Fruit fly (Drosophila melanogaster) whole organism, embryonic: Measurements from ENCODE around the gene Pex14.

ENCODE experiments used
- Antp ChIP-seq: fragments of 200-800 bp; sonication (Bioruptor generic); optimal IDR thresholded peaks from 3 replicates; lab custom pipeline; 2016; ENCODE audit warnings: missing biosample characterization, missing genetic modification characterization
- Bdp1 ChIP-seq: fragments of 200-800 bp; sonication (Bioruptor generic); optimal IDR thresholded peaks from 3 replicates; lab custom pipeline; 2016; ENCODE audit warnings: missing biosample characterization, missing genetic modification characterization
- CG10147 ChIP-seq: fragments of 200-800 bp; sonication (Bioruptor generic); optimal IDR thresholded peaks from 2 replicates; lab custom pipeline; 2019; ENCODE audit warnings: missing biosample characterization, mild to moderate bottlenecking, missing genetic modification characterization, moderate library complexity
- CG11093 ChIP-seq: fragments of 200-800 bp; sonication (Bioruptor generic); IDR thresholded peaks from 3 replicates; pipeline ENCODE4 v1.3.6; 2022; ENCODE audit warnings: missing biosample characterization, missing genetic modification characterization
- CG11456 ChIP-seq: fragments of 200-800 bp; sonication (Bioruptor generic); IDR thresholded peaks from 3 replicates; pipeline ENCODE4 v1.3.6; 2022; ENCODE audit warnings: missing biosample characterization, missing genetic modification characterization
- CG11695 ChIP-seq: fragments of 200-800 bp; sonication (Bioruptor generic); IDR thresholded peaks from 3 replicates; pipeline ENCODE4 v1.3.6; 2022; ENCODE audit warnings: missing biosample characterization, missing genetic modification characterization
- CG12659 ChIP-seq: fragments of 200-800 bp; sonication (Bioruptor generic); optimal IDR thresholded peaks from 3 replicates; lab custom pipeline; 2017; ENCODE audit warnings: mild to moderate bottlenecking, missing biosample characterization, missing genetic modification reagents, missing genetic modification characterization
- CG15479 ChIP-seq: fragments of 200-800 bp; sonication (Bioruptor generic); optimal IDR thresholded peaks from 3 replicates; lab custom pipeline; 2019; ENCODE audit warnings: missing biosample characterization, mild to moderate bottlenecking, missing genetic modification characterization, moderate library complexity
- CG1603 ChIP-seq: fragments of 200-800 bp; sonication (Bioruptor generic); optimal IDR thresholded peaks from 2 replicates; lab custom pipeline; 2019; ENCODE audit warnings: missing biosample characterization, mild to moderate bottlenecking, missing genetic modification characterization, moderate library complexity
- CG17612 ChIP-seq: fragments of 200-800 bp; sonication (Bioruptor generic); IDR thresholded peaks from 2 replicates; pipeline ENCODE4 v1.3.6; 2022; ENCODE audit warnings: missing biosample characterization, missing genetic modification characterization
- CG2875 ChIP-seq: fragments of 200-800 bp; sonication (Bioruptor generic); optimal IDR thresholded peaks from 2 replicates; lab custom pipeline; 2017; ENCODE audit warnings: missing biosample characterization, mild to moderate bottlenecking, missing genetic modification characterization, missing genetic modification reagents
- CG31365 ChIP-seq: fragments of 200-800 bp; sonication (Bioruptor generic); optimal IDR thresholded peaks from 2 replicates; lab custom pipeline; 2018; ENCODE audit warnings: missing biosample characterization, mild to moderate bottlenecking, missing genetic modification characterization
- CG32767 ChIP-seq: fragments of 200-800 bp; sonication (Bioruptor generic); IDR thresholded peaks from 2 replicates; pipeline ENCODE4 v1.3.6; 2022; ENCODE audit warnings: missing biosample characterization, missing genetic modification characterization
- CG3838 ChIP-seq: fragments of 200-800 bp; sonication (Bioruptor generic); optimal IDR thresholded peaks from 3 replicates; lab custom pipeline; 2016; ENCODE audit warnings: missing biosample characterization, missing genetic modification characterization
- CG42726 ChIP-seq: fragments of 200-800 bp; sonication (Bioruptor generic); IDR thresholded peaks from 2 replicates; pipeline ENCODE4 v1.3.6; 2022; ENCODE audit warnings: missing biosample characterization, missing genetic modification characterization; ENCODE audit not compliant: partially characterized antibody
- CG7839 ChIP-seq: fragments of 200-800 bp; sonication (Bioruptor generic); optimal IDR thresholded peaks from 3 replicates; lab custom pipeline; 2018; ENCODE audit warnings: missing biosample characterization, mild to moderate bottlenecking, missing genetic modification characterization, moderate library complexity
- CG7928 ChIP-seq: fragments of 200-800 bp; sonication (Bioruptor generic); optimal IDR thresholded peaks from 2 replicates; lab custom pipeline; 2017; ENCODE audit warnings: missing biosample characterization, mild to moderate bottlenecking, missing genetic modification characterization
- CG7963 ChIP-seq: fragments of 200-800 bp; sonication (Bioruptor generic); IDR thresholded peaks from 3 replicates; pipeline ENCODE4 v1.3.6; 2022; ENCODE audit warnings: missing biosample characterization, missing genetic modification characterization; ENCODE audit not compliant: partially characterized antibody
- CG7987 ChIP-seq: fragments of 200-800 bp; sonication (Bioruptor generic); optimal IDR thresholded peaks from 2 replicates; lab custom pipeline; 2018; ENCODE audit warnings: missing biosample characterization, mild to moderate bottlenecking, missing genetic modification characterization, moderate library complexity
- CG8089 ChIP-seq: fragments of 200-800 bp; sonication (Bioruptor generic); optimal IDR thresholded peaks from 3 replicates; lab custom pipeline; 2016; ENCODE audit warnings: missing biosample characterization, missing genetic modification characterization
- CG8924 ChIP-seq: fragments of 200-800 bp; optimal IDR thresholded peaks from 3 replicates; lab custom pipeline; 2019; ENCODE audit warnings: missing biosample characterization, mild to moderate bottlenecking, missing genetic modification characterization, moderate library complexity
- D19B ChIP-seq: fragments of 200-800 bp; sonication (Bioruptor generic); optimal IDR thresholded peaks from 2 replicates; lab custom pipeline; 2017; ENCODE audit warnings: missing biosample characterization, mild to moderate bottlenecking, missing genetic modification characterization
- Deaf1 ChIP-seq: fragments of 200-800 bp; optimal IDR thresholded peaks from 3 replicates; lab custom pipeline; 2019; ENCODE audit warnings: missing biosample characterization, mild to moderate bottlenecking, missing genetic modification characterization, moderate library complexity
- Hr78 ChIP-seq, 2 experiments: fragments of 200-800 bp in 1 of 2; fragments of >200 bp in 1 of 2; sonication (Bioruptor generic) in 1 of 2; optimal IDR thresholded peaks; 2 replicates each; lab custom pipeline; 2017 to 2019; ENCODE audit warnings: missing biosample characterization in 2 of 2, missing genetic modification characterization in 2 of 2, mild to moderate bottlenecking in 1 of 2, moderate library complexity in 1 of 2
- Kr ChIP-seq: fragments of 200-800 bp; sonication (Bioruptor generic); optimal IDR thresholded peaks from 2 replicates; lab custom pipeline; 2017; ENCODE audit warnings: missing biosample characterization, mild to moderate bottlenecking, missing genetic modification characterization
- Lpt ChIP-seq: fragments of >200 bp; optimal IDR thresholded peaks from 2 replicates; lab custom pipeline; 2018; ENCODE audit warnings: missing biosample characterization, missing genetic modification characterization
- MBD-R2 ChIP-seq: fragments of 200-800 bp; sonication (Bioruptor generic); IDR thresholded peaks from 2 replicates; pipeline ENCODE4 v1.3.6; 2022; ENCODE audit warnings: missing biosample characterization, missing genetic modification characterization
- MTF-1 ChIP-seq: fragments of 200-800 bp; sonication (Bioruptor generic); optimal IDR thresholded peaks from 2 replicates; lab custom pipeline; 2018; ENCODE audit warnings: missing biosample characterization, mild to moderate bottlenecking, missing genetic modification characterization, borderline replicate concordance
- NFAT ChIP-seq: fragments of 200-800 bp; sonication (Bioruptor generic); IDR thresholded peaks from 2 replicates; pipeline ENCODE4 v1.3.6; 2022; ENCODE audit warnings: missing biosample characterization, missing genetic modification characterization
- Nf-YC ChIP-seq: fragments of 200-800 bp; optimal IDR thresholded peaks from 3 replicates; lab custom pipeline; 2019; ENCODE audit warnings: missing biosample characterization, mild to moderate bottlenecking, missing genetic modification characterization, moderate library complexity
- Optix ChIP-seq: fragments of 200-800 bp; sonication (Bioruptor generic); IDR thresholded peaks from 3 replicates; pipeline ENCODE4 v1.3.6; 2022; ENCODE audit warnings: missing biosample characterization, missing genetic modification characterization
- Pdp1 ChIP-seq, 2 experiments: fragments of 200-800 bp; sonication (Bioruptor generic); optimal IDR thresholded peaks; 3 replicates each; lab custom pipeline; 2016; ENCODE audit warnings: missing biosample characterization in 2 of 2, missing genetic modification characterization in 2 of 2, mild to moderate bottlenecking in 1 of 2, moderate library complexity in 1 of 2
- Usf ChIP-seq: fragments of 200-800 bp; sonication (Bioruptor generic); optimal IDR thresholded peaks from 2 replicates; lab custom pipeline; 2017; ENCODE audit warnings: missing genotype, missing biosample characterization, missing genetic modification characterization
- Xrp1 ChIP-seq: fragments of 200-800 bp; sonication (Bioruptor generic); IDR thresholded peaks from 2 replicates; pipeline ENCODE4 v1.3.6; 2022; ENCODE audit warnings: missing biosample characterization, missing genetic modification characterization
- bigmax ChIP-seq: fragments of 200-800 bp; sonication (Bioruptor generic); optimal IDR thresholded peaks from 2 replicates; lab custom pipeline; 2018; ENCODE audit warnings: missing biosample characterization, mild to moderate bottlenecking, missing genetic modification characterization
- dati ChIP-seq: fragments of 200-800 bp; sonication (Bioruptor generic); IDR thresholded peaks from 2 replicates; pipeline ENCODE4 v1.3.6; 2022; ENCODE audit warnings: missing biosample characterization, missing genetic modification characterization
- fu2 ChIP-seq: fragments of 200-800 bp; sonication (Bioruptor generic); optimal IDR thresholded peaks from 2 replicates; lab custom pipeline; 2016; ENCODE audit warnings: missing biosample characterization, missing genetic modification characterization
- gsb ChIP-seq: fragments of 200-800 bp; sonication (Bioruptor generic); IDR thresholded peaks from 2 replicates; pipeline ENCODE4 v1.3.6; 2022; ENCODE audit warnings: missing biosample characterization, missing genetic modification characterization
- ind ChIP-seq: fragments of 200-800 bp; sonication (Bioruptor generic); optimal IDR thresholded peaks from 3 replicates; lab custom pipeline; 2016; ENCODE audit warnings: missing biosample characterization, missing genetic modification characterization
- kah ChIP-seq: fragments of 200-800 bp; sonication (Bioruptor generic); optimal IDR thresholded peaks from 2 replicates; lab custom pipeline; 2018; ENCODE audit warnings: missing biosample characterization, mild to moderate bottlenecking, missing genetic modification characterization
- lov ChIP-seq, 2 experiments: fragments of 200-800 bp in 1 of 2; fragments of >200 bp in 1 of 2; sonication (Bioruptor generic) in 1 of 2; IDR thresholded peaks in 1 of 2; optimal IDR thresholded peaks in 1 of 2; 2 replicates in 1 of 2; 3 replicates in 1 of 2; pipeline versions ENCODE4 v1.3.6 to Lab custom; 2017 to 2022; ENCODE audit warnings: missing biosample characterization in 1 of 2, missing genetic modification characterization in 1 of 2
- nerfin-1 ChIP-seq: fragments of 200-800 bp; sonication (Bioruptor generic); optimal IDR thresholded peaks from 3 replicates; lab custom pipeline; 2019; ENCODE audit warnings: missing biosample characterization, mild to moderate bottlenecking, missing genetic modification characterization, moderate library complexity
- nom ChIP-seq: fragments of 200-800 bp; sonication (Bioruptor generic); optimal IDR thresholded peaks from 2 replicates; lab custom pipeline; 2017; ENCODE audit warnings: missing biosample characterization, missing genetic modification characterization, mild to moderate bottlenecking, moderate library complexity, missing genetic modification reagents
- tin ChIP-seq: fragments of 200-800 bp; sonication (Bioruptor generic); optimal IDR thresholded peaks from 3 replicates; lab custom pipeline; 2016; ENCODE audit warnings: missing biosample characterization, missing genetic modification characterization
- tna ChIP-seq: fragments of 200-800 bp; sonication (Bioruptor generic); IDR thresholded peaks from 2 replicates; pipeline ENCODE4 v1.3.6; 2022; ENCODE audit warnings: missing biosample characterization, missing genetic modification characterization; ENCODE audit not compliant: partially characterized antibody
- toy ChIP-seq: fragments of 200-800 bp; sonication (Bioruptor generic); IDR thresholded peaks from 2 replicates; pipeline ENCODE4 v1.3.6; 2022; ENCODE audit warnings: missing biosample characterization, missing genetic modification characterization
- ttk ChIP-seq: fragments of 200-800 bp; sonication (Bioruptor generic); IDR thresholded peaks from 2 replicates; pipeline ENCODE4 v2.1.2; 2022; ENCODE audit warnings: missing biosample characterization, missing genetic modification characterization
- zen ChIP-seq: fragments of 200-800 bp; sonication (Bioruptor generic); optimal IDR thresholded peaks from 3 replicates; lab custom pipeline; 2018; ENCODE audit warnings: missing biosample characterization, mild to moderate bottlenecking, missing genetic modification characterization, moderate library complexity

Gene Pex14

dm6 chr3L:20778224-20779063 is at the start of gene Pex14, which contains the start of gene Pex16 (continued):
- TF ChIP-seq CG1603 (tag; lab: Kevin White, UChicago) (peak; percentile 66), Usf (GFP tag; lab: Kevin White, UChicago) (peak; percentile 46), MTF-1 (GFP tag; lab: Kevin White, UChicago) (no peak), NFAT (GFP tag; lab: Robert Waterston, UW) (peak; percentile 76), kah (no peak), CG42726 (GFP tag; lab: Robert Waterston, UW) (no peak), CG7928 (no peak), CG11695 (no peak), gsb (no peak), ind (peak; percentile 81), CG7987 (GFP tag; lab: Kevin White, UChicago) (no peak), lov (optimal IDR thresholded peaks at IDR 0.05; lab: Kevin White, UChicago) (no peak), lov (GFP tag; IDR thresholded peaks at IDR 0.05; lab: Robert Waterston, UW) (no peak), D19B (peak; percentile 53), bigmax (GFP tag; lab: Kevin White, UChicago) (no peak), CG11093 (GFP tag; lab: Robert Waterston, UW) (peak; percentile 45; the same call in 1 of the 3 replicates), toy (GFP tag; lab: Robert Waterston, UW) (no peak), Kr (no peak), Pdp1 (GFP tag; optimal IDR thresholded peaks at IDR 0.05; lab: Kevin White, UChicago) (peak; percentile 68 to 82), MBD-R2 (GFP tag; lab: Robert Waterston, UW) (peak; percentile 81), ttk (GFP tag; lab: Robert Waterston, UW) (peak; percentile 73), CG17612 (GFP tag; lab: Robert Waterston, UW) (no peak), CG12659 (peak; percentile 56), tin (GFP tag; lab: Kevin White, UChicago) (peak; percentile 78), CG15479 (GFP tag; lab: Kevin White, UChicago) (no peak), CG7963 (GFP tag; lab: Robert Waterston, UW) (no peak), Bdp1 (GFP tag; lab: Kevin White, UChicago) (peak; percentile 31), fu2 (GFP tag; lab: Kevin White, UChicago) (peak; percentile 69), CG8089 (GFP tag; lab: Kevin White, UChicago) (peak; percentile 81), CG32767 (0 out of 2 replicates have a peak, but pooled peaks have one; percentile 44), CG31365 (tag; lab: Kevin White, UChicago) (peak; percentile 2), CG2875 (peak; percentile 19), nerfin-1 (tag; lab: Kevin White, UChicago) (peak; percentile 32), Optix (peak; percentile 55; the same call in 1 of the 3 replicates), Hr78 (GFP tag; optimal IDR thresholded peaks at IDR 0.05; lab: Kevin White, UChicago) (no peak), Antp (GFP tag; lab: Kevin White, UChicago) (peak; percentile 81), Nf-YC (tag; lab: Kevin White, UChicago) (peak; percentile 47), dati (no peak), CG7839 (tag; lab: Kevin White, UChicago) (peak; percentile 68), CG11456 (peak; percentile 85), nom (GFP tag; lab: Kevin White, UChicago) (no peak), CG10147 (GFP tag; lab: Kevin White, UChicago) (no peak), Lpt (GFP tag; lab: Kevin White, UChicago) (no peak), Xrp1 (GFP tag; lab: Robert Waterston, UW) (peak; percentile 69), zen (tag; lab: Kevin White, UChicago) (peak; percentile 49), CG8924 (tag; lab: Kevin White, UChicago) (peak; percentile 63), tna (no peak), Deaf1 (tag; lab: Kevin White, UChicago) (no peak), CG3838 (peak; percentile 26)
